Worm (Caenorhabditis elegans) whole organism, young adult: ENCODE results near the gene clec-127.

Source experiments
- C17E4.6 ChIP-seq: fragments of 200-800 bp; sonication (Bioruptor generic); IDR thresholded peaks from 2 replicates; pipeline ENCODE4 v1.3.6; 2022; ENCODE audit warnings: missing genetic modification reagents, missing genetic modification characterization, missing compliant biosample characterization
- Y56A3A.18 ChIP-seq: fragments of 200-800 bp; sonication (Bioruptor generic); IDR thresholded peaks from 2 replicates; pipeline ENCODE4 v1.3.6; 2022; ENCODE audit warnings: missing genetic modification reagents, missing genetic modification characterization, missing compliant biosample characterization
- ceh-91 ChIP-seq: fragments of 200-800 bp; sonication (Bioruptor generic); IDR thresholded peaks from 2 replicates; pipeline ENCODE4 v1.3.6; 2022; ENCODE audit warnings: missing genetic modification reagents, missing genetic modification characterization, missing compliant biosample characterization
- dpff-1 ChIP-seq: sonication (generic microtip); optimal IDR thresholded peaks from 2 replicates; lab custom pipeline; 2017; ENCODE audit warnings: mild to moderate bottlenecking, missing genetic modification characterization, missing compliant biosample characterization
- lin-26 ChIP-seq: fragments of 200-800 bp; sonication (Bioruptor generic); IDR thresholded peaks from 2 replicates; pipeline ENCODE4 v1.3.6; 2022; ENCODE audit warnings: missing genetic modification reagents, missing genetic modification characterization, missing compliant biosample characterization
- nhr-80 ChIP-seq: sonication (generic microtip); optimal IDR thresholded peaks from 2 replicates; lab custom pipeline; 2016; ENCODE audit warnings: missing genetic modification characterization, missing compliant biosample characterization

DNA sequence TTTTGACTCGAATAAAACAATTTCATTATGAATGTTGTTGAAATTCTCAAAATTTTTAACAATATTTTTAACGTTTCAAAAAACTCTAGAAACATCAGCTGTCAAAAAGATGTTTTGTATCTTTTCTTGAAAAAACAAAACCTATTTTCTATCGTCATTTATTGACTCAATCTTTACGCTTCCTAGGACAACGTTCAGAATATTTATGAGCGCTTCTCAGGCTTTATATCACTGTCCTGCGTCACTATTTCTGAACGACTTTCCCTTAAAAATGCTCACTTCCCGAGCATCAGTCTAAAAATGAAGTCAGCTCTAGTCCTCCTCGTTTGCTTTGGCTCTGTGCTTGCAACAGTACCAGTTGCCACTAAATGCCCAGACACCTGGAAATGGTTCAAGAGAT is 9.1 kb upstream of the clec-127 start, which contains the start of gene clec-133:
- TF ChIP-seq dpff-1 (tag; lab: Kevin White, UChicago) (no peak), Y56A3A.18 (GFP tag; lab: Robert Waterston, UW) (no peak), C17E4.6 (GFP tag; lab: Robert Waterston, UW) (no peak), ceh-91 (GFP tag; lab: Robert Waterston, UW) (no peak), nhr-80 (tag; lab: Kevin White, UChicago) (no peak), lin-26 (GFP tag; lab: Robert Waterston, UW) (no peak)
